Fruit fly (Drosophila melanogaster) whole organism: ENCODE results near the gene CG32161.

Experiments
- CG8478 ChIP-seq: fragments of >200 bp; optimal IDR thresholded peaks from 2 replicates; lab custom pipeline; 2018; ENCODE audit warnings: inconsistent platforms
- Dll ChIP-seq: fragments of >200 bp; optimal IDR thresholded peaks from 2 replicates; lab custom pipeline; 2017
- EcR ChIP-seq, 2 experiments: fragments of >200 bp; optimal IDR thresholded peaks; 2 replicates each; lab custom pipeline; 2017; ENCODE audit warnings: missing biosample characterization in 2 of 2, missing genetic modification characterization in 2 of 2, missing genetic modification reagents in 2 of 2
- psq ChIP-seq: fragments of >200 bp; optimal IDR thresholded peaks from 2 replicates; lab custom pipeline; 2017

DNA sequence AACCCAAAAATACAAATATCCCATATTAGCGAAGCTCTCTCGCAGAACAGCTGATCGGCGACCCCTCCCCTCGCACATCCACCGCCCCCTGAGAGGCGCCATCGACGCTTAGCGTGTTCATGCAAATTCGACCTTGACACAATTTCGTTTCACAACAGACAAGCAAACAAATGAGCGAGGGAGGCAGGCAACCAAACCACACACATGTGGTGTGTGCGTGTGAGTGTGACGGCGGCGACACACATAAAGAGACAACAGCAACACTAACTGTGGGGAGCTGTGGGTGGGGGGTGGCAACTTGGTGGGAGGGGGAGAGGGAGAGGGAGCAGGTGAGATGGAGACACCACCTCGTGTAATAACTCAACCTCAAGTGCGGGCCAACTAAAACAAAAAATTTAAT lies 21.3 kb upstream of the CG32161 start:
- TF ChIP-seq psq (no peak), EcR (GFP tag; optimal IDR thresholded peaks at IDR 0.05; lab: Kevin White, UChicago) (no peak), Dll (lab: Kevin White, UChicago) (no peak), CG8478 (lab: Kevin White, UChicago) (no peak)
